Worm (Caenorhabditis elegans): Measurements from ENCODE around the gene F47C12.13.

Gene F47C12.13

ce11 chrIV:3973049-3973448 is 21.2 kb downstream of the F47C12.13 start, which contains the start of gene clec-79:
clec-79 (plus strand) TSS chrIV:3973349.
- TF ChIP-seq Y22D7AL.16 (tag; optimal IDR thresholded peaks at IDR 0.05) = no peak

DNA sequence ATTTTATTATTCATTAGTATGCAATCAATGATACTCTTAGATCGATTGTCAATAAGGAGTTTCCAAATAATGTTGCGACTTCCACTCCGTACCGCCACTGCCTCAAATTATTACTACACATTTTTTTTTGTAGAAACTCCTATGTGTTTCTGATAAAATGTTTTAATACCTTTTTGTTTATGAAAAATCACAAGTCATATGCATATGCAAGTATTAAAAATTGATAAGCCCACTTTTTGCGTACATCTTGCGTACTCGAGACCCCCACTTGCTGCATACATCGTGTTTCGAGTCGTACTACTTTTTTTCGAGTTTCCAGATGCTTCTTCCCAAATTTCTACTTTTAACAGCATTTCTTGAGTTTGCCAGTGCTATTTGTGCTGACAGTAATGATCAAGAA is 29.2 kb downstream of the F47C12.13 start, which contains the start of gene clec-76:
Gene clec-76, plus strand, starts transcription at position 234 of the 400 bp plus-strand sequence.
- TF ChIP-seq nhr-232 (tag; optimal IDR thresholded peaks at IDR 0.05) (no peak), tbx-7 (tag; optimal IDR thresholded peaks at IDR 0.05) (no peak)

DNA sequence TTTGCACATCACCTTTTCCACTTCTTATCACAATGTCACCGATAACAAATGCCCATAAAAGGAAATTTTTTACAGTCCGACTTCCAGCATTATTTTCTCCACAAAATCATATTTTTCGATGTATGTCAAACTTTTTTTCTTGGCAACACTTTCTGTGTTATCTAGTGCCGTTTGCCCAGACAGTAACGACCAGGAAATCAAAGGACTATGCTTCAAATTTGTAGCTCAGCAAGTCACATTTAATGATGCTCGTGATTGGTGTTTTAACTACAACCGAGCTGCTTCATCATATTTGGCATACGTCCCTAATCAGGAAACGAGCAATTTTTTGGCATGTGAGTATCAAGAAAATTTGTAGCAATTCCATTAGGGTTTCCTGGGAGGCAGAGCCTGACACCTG is 30.7 kb downstream of the F47C12.13 start:
- no peak for TF ChIP-seq gmeb-2 (tag; optimal IDR thresholded peaks at IDR 0.05)
- TF ChIP-seq hlh-8 (tag; optimal IDR thresholded peaks at IDR 0.05) = no peak
- no peak for TF ChIP-seq hlh-6 (tag; optimal IDR thresholded peaks at IDR 0.05)
- no peak for TF ChIP-seq ceh-34 (tag; optimal IDR thresholded peaks at IDR 0.05)
- TF ChIP-seq ceh-31 (tag; optimal IDR thresholded peaks at IDR 0.05) = no peak
- no peak for TF ChIP-seq pax-1 (tag; optimal IDR thresholded peaks at IDR 0.05)
- no peak for TF ChIP-seq elt-2 (tag; optimal IDR thresholded peaks at IDR 0.05)
- TF ChIP-seq C08G9.2 (tag; optimal IDR thresholded peaks at IDR 0.05) = no peak
- no peak for TF ChIP-seq ceh-2 (tag; optimal IDR thresholded peaks at IDR 0.05)

ce11 chrIV:3962584-3962983 is 31.6 kb downstream of the F47C12.13 start, which contains the start of gene Y46C8AM.1:
Y46C8AM.1 (plus strand) TSS chrIV:3962884.
- TF ChIP-seq ttx-3 (tag; optimal IDR thresholded peaks at IDR 0.05) (no peak), che-1 (tag; optimal IDR thresholded peaks at IDR 0.05) (no peak), dmd-4 (tag; optimal IDR thresholded peaks at IDR 0.05; ENCODE audit: borderline replicate concordance) (no peak), pat-9 (tag; optimal IDR thresholded peaks at IDR 0.05) (no peak), tbx-2 (tag; optimal IDR thresholded peaks at IDR 0.05) (no peak), lim-6 (tag; optimal IDR thresholded peaks at IDR 0.05) (no peak), fax-1 (tag; optimal IDR thresholded peaks at IDR 0.05) (no peak), fkh-10 (GFP tag; optimal IDR thresholded peaks at IDR 0.05) (no peak), gmeb-2 (tag; optimal IDR thresholded peaks at IDR 0.05) (no peak)

- TF ChIP-seq madf-2 (tag; optimal IDR thresholded peaks at IDR 0.05) (no peak), K02D7.2 (tag; optimal IDR thresholded peaks at IDR 0.05) (no peak), C08G9.2 (tag; optimal IDR thresholded peaks at IDR 0.05) (no peak), tbx-2 (tag; optimal IDR thresholded peaks at IDR 0.05) (no peak), Y22D7AL.16 (tag; optimal IDR thresholded peaks at IDR 0.05) (no peak), F13H6.1 (tag; optimal IDR thresholded peaks at IDR 0.05) (no peak), dve-1 (tag; optimal IDR thresholded peaks at IDR 0.05) (no peak), C38D4.7 (GFP tag; optimal IDR thresholded peaks at IDR 0.05) (no peak), ztf-16 (tag; optimal IDR thresholded peaks at IDR 0.05) (no peak), zip-5 (tag; optimal IDR thresholded peaks at IDR 0.05) (no peak), ref-2 (tag; optimal IDR thresholded peaks at IDR 0.05) (no peak), che-1 (tag; optimal IDR thresholded peaks at IDR 0.05) (no peak), ceh-22 (tag; optimal IDR thresholded peaks at IDR 0.05) (no peak), K09A11.1 (tag; optimal IDR thresholded peaks at IDR 0.05; ENCODE audit: insufficient read depth) (no peak), nfya-1 (tag; optimal IDR thresholded peaks at IDR 0.05) (no peak)
Observed at ce11 chrIV:3960396-3960795, 33.8 kb downstream of the F47C12.13 start, which contains the start of gene clec-75. clec-75 (plus strand) TSS chrIV:3960734.

DNA sequence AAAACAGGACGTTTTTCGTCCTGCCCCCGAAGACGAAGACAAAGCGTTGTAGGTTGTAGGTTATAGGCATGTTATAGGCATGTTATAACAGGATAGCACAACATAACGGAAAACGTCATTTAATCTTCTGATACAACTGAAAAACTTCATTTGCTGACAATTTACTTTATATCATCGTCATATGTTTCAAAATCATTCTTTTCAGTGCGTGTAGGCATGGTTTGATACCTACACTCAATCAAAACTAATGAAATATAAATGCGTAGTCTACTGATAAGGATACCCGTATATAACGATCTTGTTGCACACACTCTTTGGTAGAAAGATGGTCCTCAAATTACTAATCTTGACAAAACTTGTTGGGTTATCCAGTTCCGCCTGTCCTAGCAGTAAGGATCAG is 37.5 kb downstream of the F47C12.13 start, which contains the start of gene clec-74:
Gene clec-74, plus strand, starts transcription at position 301 of the 400 bp plus-strand sequence.
- TF ChIP-seq fkh-10 (GFP tag; optimal IDR thresholded peaks at IDR 0.05) = no peak
- TF ChIP-seq odd-2 (tag; optimal IDR thresholded peaks at IDR 0.05) = no peak
- TF ChIP-seq fkh-6 (tag; optimal IDR thresholded peaks at IDR 0.05) = no peak
- no peak for TF ChIP-seq ceh-45 (GFP tag; IDR thresholded peaks at IDR 0.05)
- no peak for TF ChIP-seq ceh-19 (GFP tag; optimal IDR thresholded peaks at IDR 0.05)
- TF ChIP-seq pax-1 (tag; optimal IDR thresholded peaks at IDR 0.05) = no peak
- no peak for TF ChIP-seq ttx-3 (tag; optimal IDR thresholded peaks at IDR 0.05)
- no peak for TF ChIP-seq hlh-13 (GFP tag; optimal IDR thresholded peaks at IDR 0.05)
- TF ChIP-seq pha-2 (tag; optimal IDR thresholded peaks at IDR 0.05) = no peak
- TF ChIP-seq ceh-2 (tag; optimal IDR thresholded peaks at IDR 0.05) = no peak
- TF ChIP-seq ceh-24 (tag; optimal IDR thresholded peaks at IDR 0.05) = no peak
- TF ChIP-seq ceh-34 (tag; optimal IDR thresholded peaks at IDR 0.05) = no peak
- TF ChIP-seq ceh-48 (tag; optimal IDR thresholded peaks at IDR 0.05) = no peak
- TF ChIP-seq nhr-11 (tag; optimal IDR thresholded peaks at IDR 0.05) = no peak
- no peak for TF ChIP-seq ahr-1 (tag; optimal IDR thresholded peaks at IDR 0.05)
- no peak for TF ChIP-seq sox-4 (tag; optimal IDR thresholded peaks at IDR 0.05)
- TF ChIP-seq F13H6.1 (tag; optimal IDR thresholded peaks at IDR 0.05) = no peak

All from whole organism, late embryonic.